Worm (Caenorhabditis elegans) whole organism, early embryonic: Measurements from ENCODE around the gene C05D12.5.

Experiments used
- B0310.2 ChIP-seq: sonication (generic microtip); optimal IDR thresholded peaks from 2 replicates; lab custom pipeline; 2016; ENCODE audit warnings: mild to moderate bottlenecking, missing genetic modification characterization, missing compliant biosample characterization
- F13C5.2 ChIP-seq: sonication (generic microtip); optimal IDR thresholded peaks from 2 replicates; lab custom pipeline; 2017; ENCODE audit warnings: mild to moderate bottlenecking, missing genetic modification characterization, inconsistent platforms, missing compliant biosample characterization
- aly-1 ChIP-seq: sonication (generic microtip); optimal IDR thresholded peaks from 2 replicates; lab custom pipeline; 2016; ENCODE audit warnings: missing genetic modification characterization, missing compliant biosample characterization
- ama-1 ChIP-seq: fragments of 150-350 bp; optimal IDR thresholded peaks from 2 replicates; lab custom pipeline; 2014
- ceh-13 ChIP-seq: fragments of 200-800 bp; sonication (Bioruptor generic); optimal IDR thresholded peaks from 2 replicates; lab custom pipeline; 2018; ENCODE audit warnings: mild to moderate bottlenecking, missing genetic modification characterization, missing compliant biosample characterization
- ceh-36 ChIP-seq: sonication (generic microtip); optimal IDR thresholded peaks from 2 replicates; lab custom pipeline; 2016; ENCODE audit warnings: missing genetic modification characterization, inconsistent platforms, missing compliant biosample characterization
- ets-7 ChIP-seq: sonication (generic microtip); optimal IDR thresholded peaks from 2 replicates; lab custom pipeline; 2016; ENCODE audit warnings: missing genotype, missing genetic modification characterization, missing compliant biosample characterization
- flt-1 ChIP-seq: fragments of 200-800 bp; sonication (Bioruptor generic); IDR thresholded peaks from 2 replicates; pipeline ENCODE4 v1.3.6; 2022; ENCODE audit warnings: missing genetic modification characterization, missing compliant biosample characterization
- hmbx-1 ChIP-seq: sonication (generic microtip); optimal IDR thresholded peaks from 2 replicates; lab custom pipeline; 2016; ENCODE audit warnings: mild to moderate bottlenecking, missing genetic modification characterization, missing compliant biosample characterization
- hmg-4 ChIP-seq: fragments of 200-800 bp; sonication (Bioruptor generic); optimal IDR thresholded peaks from 2 replicates; lab custom pipeline; 2018; ENCODE audit warnings: mild to moderate bottlenecking, missing genetic modification characterization, missing compliant biosample characterization
- hnd-1 ChIP-seq: sonication (generic microtip); optimal IDR thresholded peaks from 2 replicates; lab custom pipeline; 2016; ENCODE audit warnings: missing genetic modification characterization, missing compliant biosample characterization
- pes-1 ChIP-seq: fragments of 200-800 bp; sonication (Bioruptor generic); IDR thresholded peaks from 2 replicates; pipeline ENCODE4 v1.3.6; 2022; ENCODE audit warnings: missing genetic modification reagents, missing genetic modification characterization, missing compliant biosample characterization
- scrt-1 ChIP-seq: fragments of 200-800 bp; sonication (Bioruptor generic); IDR thresholded peaks from 2 replicates; pipeline ENCODE4 v1.3.6; 2022; ENCODE audit warnings: missing genetic modification characterization, missing compliant biosample characterization
- sea-1 ChIP-seq: fragments of 200-800 bp; sonication (Bioruptor generic); conservative IDR thresholded peaks from 2 replicates; pipeline ENCODE4 v1.3.6; 2022; ENCODE audit warnings: missing genetic modification characterization, missing compliant biosample characterization
- tbx-11 ChIP-seq: fragments of 200-800 bp; sonication (Bioruptor generic); IDR thresholded peaks from 2 replicates; pipeline ENCODE4 v1.3.6; 2022; ENCODE audit warnings: missing genetic modification characterization, missing compliant biosample characterization
- tbx-37 ChIP-seq: fragments of 200-800 bp; sonication (Bioruptor generic); conservative IDR thresholded peaks from 2 replicates; pipeline ENCODE4 v1.3.6; 2022; ENCODE audit warnings: missing genetic modification reagents, missing genetic modification characterization, missing compliant biosample characterization
- tra-4 ChIP-seq: sonication (generic microtip); optimal IDR thresholded peaks from 2 replicates; lab custom pipeline; 2017; ENCODE audit warnings: missing genetic modification characterization, missing compliant biosample characterization

C05D12.5 gene

DNA sequence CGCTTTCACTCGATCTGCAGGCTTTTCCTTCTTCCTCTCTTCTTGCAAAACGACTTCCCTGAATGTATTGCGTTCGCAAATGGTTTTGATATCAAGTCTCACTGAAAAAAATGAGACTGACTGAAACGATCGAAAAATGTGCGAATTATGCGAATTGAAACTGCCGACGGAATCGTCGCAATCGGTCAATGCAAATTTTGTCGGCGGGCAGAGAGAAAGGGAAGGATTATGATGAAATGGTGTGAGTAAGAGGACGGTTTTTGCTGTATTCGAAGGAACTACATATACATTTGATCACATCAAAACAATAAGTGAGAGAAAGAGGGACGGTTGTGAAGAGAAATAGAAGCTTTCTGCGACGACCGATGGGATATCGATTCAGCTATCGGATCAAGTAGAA lies 18.4 kb upstream of the C05D12.5 start, which contains the start of gene C05D12.1:
C05D12.1 (minus strand) TSS at position 101 of the 400 bp plus-strand sequence.
- TF ChIP-seq hmg-4 (GFP tag; lab: Kevin White, UChicago) = no peak

DNA sequence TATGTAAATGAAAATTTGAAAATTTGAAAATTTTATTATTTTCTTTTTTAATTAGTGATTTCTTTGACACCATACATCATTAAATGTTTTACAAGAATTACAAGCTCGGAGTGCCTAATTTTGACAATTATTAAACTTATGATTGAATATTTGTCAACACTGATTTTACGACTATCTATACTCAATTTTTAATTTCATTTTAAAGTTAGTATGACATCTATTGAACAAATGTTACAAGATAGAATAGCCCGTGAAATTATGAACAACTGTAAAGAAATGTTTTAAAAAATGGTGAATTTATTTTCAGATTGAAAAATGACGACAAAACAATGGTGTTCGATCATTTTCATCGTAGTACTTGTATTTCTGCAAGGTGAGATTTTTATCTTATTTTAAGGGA lies 16.0 kb upstream of the C05D12.5 start, which contains the start of gene C05D12.2:
C05D12.2 (plus strand) TSS at position 301 of the 400 bp plus-strand sequence.
- TF ChIP-seq pes-1 (no peak), ama-1 (lab: Kevin White, UChicago) (no peak), hnd-1 (tag; lab: Kevin White, UChicago) (no peak), sea-1 (GFP tag; lab: Robert Waterston, UW) (no peak), hmg-4 (GFP tag; lab: Kevin White, UChicago) (no peak), tbx-37 (GFP tag; lab: Robert Waterston, UW) (no peak), flt-1 (GFP tag; lab: Robert Waterston, UW) (no peak), ceh-36 (tag; lab: Kevin White, UChicago) (no peak), ceh-13 (GFP tag; lab: Kevin White, UChicago) (no peak), aly-1 (tag; lab: Kevin White, UChicago) (no peak), ets-7 (tag; lab: Kevin White, UChicago) (no peak), hmbx-1 (tag; lab: Kevin White, UChicago) (no peak), B0310.2 (tag; lab: Kevin White, UChicago) (no peak), tbx-11 (GFP tag; lab: Robert Waterston, UW) (no peak), F13C5.2 (tag; lab: Kevin White, UChicago) (no peak), scrt-1 (GFP tag; lab: Robert Waterston, UW) (no peak), tra-4 (tag; lab: Kevin White, UChicago) (no peak)

DNA sequence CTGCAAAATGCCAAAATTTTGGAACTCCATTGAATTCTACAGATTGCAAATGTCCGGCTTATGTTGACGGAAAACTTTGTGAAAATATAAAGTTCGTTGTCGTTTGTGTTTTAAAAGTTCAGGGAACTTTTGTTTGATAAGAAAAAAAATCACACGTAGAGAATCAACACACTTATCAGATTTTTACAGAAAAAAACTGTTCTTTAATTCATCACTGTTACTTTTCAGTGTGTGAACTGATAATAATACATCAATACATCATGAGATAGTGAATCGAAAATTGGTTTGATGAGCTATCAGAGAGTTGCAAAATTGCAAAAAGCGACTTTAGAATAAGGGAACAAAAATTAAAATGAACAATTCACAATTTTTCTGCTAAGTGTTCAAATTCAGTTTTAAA lies 15.6 kb upstream of the C05D12.5 start:
- TF ChIP-seq tbx-37 (GFP tag; lab: Robert Waterston, UW) (no peak), F13C5.2 (tag; lab: Kevin White, UChicago) (no peak), aly-1 (tag; lab: Kevin White, UChicago) (no peak), scrt-1 (GFP tag; lab: Robert Waterston, UW) (no peak), ceh-36 (tag; lab: Kevin White, UChicago) (no peak), sea-1 (GFP tag; lab: Robert Waterston, UW) (no peak), hnd-1 (tag; lab: Kevin White, UChicago) (no peak), ceh-13 (GFP tag; lab: Kevin White, UChicago) (no peak), ama-1 (lab: Kevin White, UChicago) (no peak), flt-1 (GFP tag; lab: Robert Waterston, UW) (no peak), hmbx-1 (tag; lab: Kevin White, UChicago) (no peak), tbx-11 (GFP tag; lab: Robert Waterston, UW) (no peak), B0310.2 (tag; lab: Kevin White, UChicago) (no peak), hmg-4 (GFP tag; lab: Kevin White, UChicago) (no peak), tra-4 (tag; lab: Kevin White, UChicago) (no peak)

DNA sequence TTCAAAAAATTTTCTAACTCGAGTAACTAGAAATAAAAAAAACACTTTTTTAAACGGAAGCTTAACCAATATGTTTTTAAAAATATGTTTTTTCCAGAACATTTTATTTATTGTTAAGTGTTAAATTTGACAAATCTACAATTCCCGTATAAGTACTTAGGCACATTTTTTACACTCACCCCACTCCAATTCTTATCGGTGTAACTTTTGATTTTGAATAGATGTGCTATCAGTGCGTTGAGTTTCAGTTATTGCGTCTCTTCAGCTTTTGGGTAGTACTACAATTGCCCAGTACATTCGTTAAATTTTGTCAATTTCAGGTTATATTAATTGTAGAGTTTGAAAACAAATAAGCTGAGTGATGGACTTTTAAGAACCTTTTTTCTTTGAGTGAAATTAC lies 10.0 kb upstream of the C05D12.5 start:
- TF ChIP-seq pes-1 (no peak), hnd-1 (tag; lab: Kevin White, UChicago) (no peak)

DNA sequence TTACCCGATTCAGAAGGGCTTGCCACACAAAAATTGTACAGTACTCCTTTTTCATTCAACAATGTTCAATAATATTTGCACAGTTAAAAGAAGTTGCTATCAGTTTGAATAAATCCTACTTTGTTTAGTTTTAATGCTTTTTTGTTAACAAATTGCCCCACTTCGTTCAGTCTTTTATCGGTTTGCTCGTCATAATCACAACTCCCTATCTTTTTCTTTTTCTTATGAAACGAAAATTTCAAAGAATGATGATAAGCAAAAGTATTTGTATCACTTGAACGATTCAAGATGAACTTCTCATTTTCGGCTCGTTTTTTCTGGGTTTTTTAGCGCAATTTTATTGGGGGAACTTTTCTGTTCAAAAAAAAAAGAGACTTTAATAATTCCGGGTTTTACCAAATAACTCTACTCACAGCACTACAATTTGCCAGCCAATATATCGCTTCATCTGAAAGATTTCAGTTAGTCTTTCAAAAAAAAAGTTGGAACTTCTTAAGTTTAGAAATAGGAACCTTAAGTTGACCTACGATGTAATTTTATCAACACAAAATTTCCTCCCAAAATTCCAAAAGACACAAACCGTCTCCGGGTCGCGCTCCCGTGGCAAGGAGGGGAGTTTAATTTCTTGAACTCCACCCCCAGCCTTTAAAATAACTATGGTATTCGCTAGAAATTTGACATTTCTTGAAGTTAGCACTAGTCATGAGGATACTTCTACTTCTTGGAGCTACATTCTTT lies 9.3 kb upstream of the C05D12.5 start, which contains the start of gene C05D12.3:
C05D12.3 (plus strand) TSS at position 688 of the 738 bp plus-strand sequence.
- TF ChIP-seq sea-1 (GFP tag; lab: Robert Waterston, UW) (no peak), tbx-11 (GFP tag; lab: Robert Waterston, UW) (no peak), F13C5.2 (tag; lab: Kevin White, UChicago) (no peak), ceh-13 (GFP tag; lab: Kevin White, UChicago) (no peak), ets-7 (tag; lab: Kevin White, UChicago) (no peak), ama-1 (lab: Kevin White, UChicago) (no peak), scrt-1 (GFP tag; lab: Robert Waterston, UW) (no peak), tra-4 (tag; lab: Kevin White, UChicago) (no peak), hmbx-1 (tag; lab: Kevin White, UChicago) (no peak)

DNA sequence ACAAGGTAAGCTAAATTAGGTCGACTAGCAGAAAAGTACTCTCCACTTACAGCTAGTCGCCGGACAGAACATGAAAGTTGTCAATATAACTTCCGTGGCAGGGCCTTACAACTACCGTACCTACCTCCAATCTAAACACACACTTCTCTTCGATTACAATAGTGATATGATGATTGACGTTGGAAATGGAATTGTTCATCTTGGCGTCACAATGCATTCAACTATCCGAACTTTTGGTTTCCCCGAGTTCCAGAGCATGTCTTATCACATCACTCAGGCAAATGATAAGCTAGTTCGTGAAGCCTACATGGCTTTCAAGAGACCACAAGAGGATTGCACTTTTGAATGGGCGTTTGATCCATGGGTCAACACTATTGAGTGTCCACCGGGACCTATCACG lies 6.7 kb upstream of the C05D12.5 start:
- TF ChIP-seq flt-1 (GFP tag; lab: Robert Waterston, UW) = no peak
- TF ChIP-seq B0310.2 (tag; lab: Kevin White, UChicago) = no peak

DNA sequence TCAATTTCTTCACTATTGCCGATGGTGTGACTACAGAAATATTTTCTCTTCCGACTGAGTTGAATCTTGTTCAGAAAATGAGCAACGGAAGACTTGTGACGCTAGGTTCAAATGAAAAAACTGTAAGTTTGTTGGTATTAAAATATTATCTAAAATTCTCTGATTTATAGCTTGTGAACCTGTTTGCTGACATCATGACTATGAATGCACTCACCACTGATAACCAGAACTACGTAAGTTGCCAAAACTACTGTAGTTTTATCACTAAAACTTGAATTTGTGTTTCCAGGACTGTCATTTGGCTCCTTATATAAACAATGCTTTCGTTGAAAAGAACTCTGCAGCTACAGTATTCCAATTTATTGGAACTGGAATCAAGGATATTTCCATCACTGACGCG lies 5.4 kb upstream of the C05D12.5 start:
- TF ChIP-seq aly-1 (tag; lab: Kevin White, UChicago) (no peak), ets-7 (tag; lab: Kevin White, UChicago) (no peak), F13C5.2 (tag; lab: Kevin White, UChicago) (no peak), B0310.2 (tag; lab: Kevin White, UChicago) (no peak), ama-1 (lab: Kevin White, UChicago) (no peak)

DNA sequence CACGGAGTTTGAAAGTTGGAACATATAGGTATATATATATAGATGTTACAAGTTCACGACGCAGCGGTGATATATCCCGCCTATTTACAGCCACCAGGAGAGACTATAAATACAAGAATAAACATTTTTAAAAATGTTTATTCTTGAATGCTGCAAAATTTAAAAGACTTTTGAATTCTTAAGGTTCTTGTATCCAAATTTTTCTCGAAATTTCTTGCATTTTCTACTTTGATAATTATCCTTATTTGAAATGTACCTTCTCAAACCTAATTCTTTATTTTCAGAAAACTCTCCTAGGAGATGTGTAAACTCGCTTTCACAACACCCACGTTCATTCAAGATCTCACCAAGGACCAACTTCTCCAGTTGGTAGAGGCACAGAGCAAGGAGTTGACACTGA lies 2.5 kb upstream of the C05D12.5 start, which contains the start of gene C05D12.4:
C05D12.4 (plus strand) TSS at position 301 of the 400 bp plus-strand sequence.
- no peak for TF ChIP-seq aly-1 (tag; lab: Kevin White, UChicago)
- no peak for TF ChIP-seq B0310.2 (tag; lab: Kevin White, UChicago)
- no peak for TF ChIP-seq ceh-13 (GFP tag; lab: Kevin White, UChicago)
- no peak for TF ChIP-seq sea-1 (GFP tag; lab: Robert Waterston, UW)
- no peak for TF ChIP-seq pes-1
